Worm (Caenorhabditis elegans): ENCODE results near the gene C35A5.10.

DNA sequence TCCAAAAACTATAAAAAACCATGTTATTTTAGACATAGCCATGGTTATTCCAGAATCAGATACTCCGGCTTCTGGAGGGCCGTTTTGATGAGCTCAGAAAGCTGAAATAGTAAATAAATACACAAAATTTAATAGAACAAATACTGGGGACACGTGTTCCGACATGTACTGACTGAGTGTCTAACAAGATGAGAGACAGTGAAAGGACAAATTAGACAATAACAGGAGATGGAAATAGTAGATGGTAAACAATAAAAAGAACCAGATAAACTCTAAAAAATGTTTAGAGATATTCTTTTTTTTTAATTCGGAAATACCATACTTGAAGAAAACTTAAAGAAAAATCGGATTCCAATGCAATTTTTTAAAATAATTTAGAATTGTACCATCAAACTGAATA lies 19.4 kb upstream of the C35A5.10 start, which contains the start of gene Y32F6B.1:
- TF ChIP-seq dao-5 (tag; optimal IDR thresholded peaks at IDR 0.05) = no peak
- no peak for TF ChIP-seq W03F9.2 (tag; optimal IDR thresholded peaks at IDR 0.05)

Measured in whole organism, L4/young adult.